Worm (Caenorhabditis elegans): Measurements from ENCODE around the gene F09F9.2.

- TF ChIP-seq elt-3 (tag; optimal IDR thresholded peaks at IDR 0.05) (no peak), nhr-237 (tag; optimal IDR thresholded peaks at IDR 0.05) (no peak), lsy-2 (tag; optimal IDR thresholded peaks at IDR 0.05) (no peak), lin-39 (tag; optimal IDR thresholded peaks at IDR 0.05) (no peak), ZK546.5 (tag; optimal IDR thresholded peaks at IDR 0.05) (no peak), ceh-82 (tag; optimal IDR thresholded peaks at IDR 0.05) (no peak), nhr-12 (tag; optimal IDR thresholded peaks at IDR 0.05) (no peak), mbf-1 (tag; optimal IDR thresholded peaks at IDR 0.05) (no peak), nhr-25 (tag; optimal IDR thresholded peaks at IDR 0.05) (no peak), mab-5 (tag; optimal IDR thresholded peaks at IDR 0.05) (no peak), aly-2 (tag; optimal IDR thresholded peaks at IDR 0.05) (no peak), unc-62 (GFP tag; optimal IDR thresholded peaks at IDR 0.05) (no peak)
Observed at ce11 chrX:4106896-4107505, 4.2 kb downstream of the F09F9.2 start, which contains the start of gene R02E4.2.

All from whole organism, L2 larva.